Worm (Caenorhabditis elegans) whole organism, L1 larva: ENCODE data around the gene bath-29.

ENCODE experiments used
- aly-2 ChIP-seq: fragments of 150-350 bp; optimal IDR thresholded peaks from 2 replicates; lab custom pipeline; 2014; ENCODE audit warnings: missing biosample characterization, missing genetic modification characterization
- blmp-1 ChIP-seq: fragments of 150-350 bp; optimal IDR thresholded peaks from 2 replicates; lab custom pipeline; 2014; ENCODE audit warnings: missing biosample characterization, missing genetic modification characterization
- ets-5 ChIP-seq: fragments of 200-800 bp; sonication (Bioruptor generic); IDR thresholded peaks from 2 replicates; pipeline ENCODE4 v1.3.6; 2022; ENCODE audit warnings: missing genetic modification characterization, missing compliant biosample characterization
- lin-13 ChIP-seq: fragments of 150-350 bp; optimal IDR thresholded peaks from 2 replicates; lab custom pipeline; 2014; ENCODE audit warnings: missing biosample characterization, missing genetic modification reagents, missing genetic modification characterization
- nhr-237 ChIP-seq: fragments of 150-350 bp; optimal IDR thresholded peaks from 2 replicates; lab custom pipeline; 2014; ENCODE audit warnings: missing biosample characterization, missing genetic modification characterization
- nhr-28 ChIP-seq: fragments of 150-350 bp; optimal IDR thresholded peaks from 2 replicates; lab custom pipeline; 2014; ENCODE audit warnings: missing biosample characterization, missing genetic modification characterization
- tbx-2 ChIP-seq: sonication (generic microtip); optimal IDR thresholded peaks from 2 replicates; lab custom pipeline; 2016; ENCODE audit warnings: missing genetic modification characterization, missing compliant biosample characterization

DNA sequence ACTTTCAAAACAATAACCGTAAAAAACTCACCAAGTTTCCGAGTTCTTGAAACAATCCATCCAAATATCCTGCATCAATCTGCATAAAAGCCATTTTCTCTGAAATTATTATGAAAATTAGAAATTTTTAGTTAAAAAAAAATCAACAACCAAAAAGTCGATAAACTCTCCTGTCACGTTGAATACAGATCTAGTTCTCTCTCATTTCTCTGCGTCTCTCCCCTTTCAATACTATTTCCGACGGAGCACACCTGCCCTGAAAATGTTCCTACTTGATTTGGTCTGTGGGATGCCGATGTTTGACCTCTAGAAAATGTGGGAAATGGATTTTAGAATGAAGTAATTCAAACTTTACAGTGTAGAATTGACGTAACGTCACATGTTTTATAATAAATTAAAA, 39.1 kb downstream of the bath-29 start, which contains the start of gene T06D4.6:
- TF ChIP-seq blmp-1 (tag; lab: Kevin White, UChicago), result no peak
- no peak for TF ChIP-seq ets-5
- TF ChIP-seq lin-13 (GFP tag; lab: Kevin White, UChicago), result no peak
- no peak for TF ChIP-seq aly-2
- TF ChIP-seq nhr-28 (tag; lab: Kevin White, UChicago), result no peak
- TF ChIP-seq tbx-2 (tag; lab: Kevin White, UChicago), result no peak
- no peak for TF ChIP-seq nhr-237
